Fruit fly (Drosophila melanogaster): ENCODE results near the gene CG9377.

DNA sequence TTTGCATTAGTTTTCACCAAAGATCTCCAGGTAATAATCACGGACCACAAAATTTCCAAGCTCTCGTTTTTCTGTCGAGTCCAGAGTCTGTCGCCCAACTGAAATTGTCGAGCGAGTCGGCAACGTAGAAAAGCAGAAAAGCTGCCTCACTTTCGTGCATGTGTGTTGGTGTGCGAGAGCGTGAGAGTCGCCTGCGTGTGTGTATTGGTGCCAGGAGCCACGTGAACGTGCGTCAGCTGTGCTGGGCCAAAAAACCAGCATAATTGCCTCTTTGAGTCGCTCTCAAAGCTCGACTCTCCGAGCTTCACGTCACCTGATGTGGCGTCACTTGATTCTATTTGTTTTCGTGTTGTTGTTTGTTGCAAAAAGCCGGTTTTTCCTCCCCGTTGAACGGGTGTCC lies 30.3 kb downstream of the CG9377 start, which contains the start of gene hbt:
- no peak for TF ChIP-seq Dll (optimal IDR thresholded peaks at IDR 0.05)
- no peak for TF ChIP-seq CG8478 (optimal IDR thresholded peaks at IDR 0.05)
- no peak for TF ChIP-seq psq (optimal IDR thresholded peaks at IDR 0.05)
- no peak for TF ChIP-seq pan (optimal IDR thresholded peaks at IDR 0.05)
